Fruit fly (Drosophila melanogaster) whole organism, embryonic: ENCODE results near the gene Sk2.

Experiments
- Adf1 ChIP-seq: fragments of 200-800 bp; sonication (Bioruptor generic); IDR thresholded peaks from 2 replicates; pipeline ENCODE4 v1.3.6; 2022; ENCODE audit warnings: missing biosample characterization, missing genetic modification characterization
- CG10209 ChIP-seq: fragments of 200-800 bp; sonication (Bioruptor generic); optimal IDR thresholded peaks from 3 replicates; lab custom pipeline; 2017; ENCODE audit warnings: missing biosample characterization, mild to moderate bottlenecking, missing genetic modification characterization, missing genetic modification reagents
- CG10462 ChIP-seq: fragments of 200-800 bp; sonication (Bioruptor generic); optimal IDR thresholded peaks from 2 replicates; lab custom pipeline; 2016; ENCODE audit warnings: missing biosample characterization, missing genetic modification characterization
- CG10543 ChIP-seq: fragments of 200-800 bp; sonication (Bioruptor generic); optimal IDR thresholded peaks from 3 replicates; lab custom pipeline; 2017; ENCODE audit warnings: missing biosample characterization, mild to moderate bottlenecking, missing genetic modification characterization, moderate library complexity
- CG10959 ChIP-seq: fragments of 200-800 bp; sonication (Bioruptor generic); IDR thresholded peaks from 2 replicates; pipeline ENCODE4 v1.3.6; 2022; ENCODE audit warnings: missing biosample characterization, missing genetic modification characterization
- CG11504 ChIP-seq: fragments of 200-800 bp; sonication (Bioruptor generic); optimal IDR thresholded peaks from 3 replicates; lab custom pipeline; 2019; ENCODE audit warnings: missing biosample characterization, mild to moderate bottlenecking, missing genetic modification characterization, moderate library complexity
- CG11560 ChIP-seq: fragments of 200-800 bp; sonication (Bioruptor generic); IDR thresholded peaks from 3 replicates; pipeline ENCODE4 v1.3.6; 2022; ENCODE audit warnings: missing biosample characterization, missing genetic modification characterization
- CG11723 ChIP-seq: fragments of 200-800 bp; sonication (Bioruptor generic); optimal IDR thresholded peaks from 2 replicates; lab custom pipeline; 2017; ENCODE audit warnings: missing biosample characterization, mild to moderate bottlenecking, missing genetic modification characterization
- CG12299 ChIP-seq: fragments of 200-800 bp; sonication (Bioruptor generic); optimal IDR thresholded peaks from 2 replicates; lab custom pipeline; 2018; ENCODE audit warnings: missing biosample characterization, mild to moderate bottlenecking, missing genetic modification characterization
- CG13775 ChIP-seq: fragments of 200-800 bp; sonication (Bioruptor generic); optimal IDR thresholded peaks from 3 replicates; lab custom pipeline; 2017; ENCODE audit warnings: missing biosample characterization, mild to moderate bottlenecking, missing genetic modification characterization
- CG15514 ChIP-seq: fragments of 200-800 bp; sonication (Bioruptor generic); optimal IDR thresholded peaks from 3 replicates; lab custom pipeline; 2017; ENCODE audit warnings: missing biosample characterization, missing genetic modification characterization, mild to moderate bottlenecking, moderate library complexity, missing genetic modification reagents
- CG1602 ChIP-seq: fragments of 200-800 bp; sonication (Bioruptor generic); optimal IDR thresholded peaks from 3 replicates; lab custom pipeline; 2016; ENCODE audit warnings: missing biosample characterization, missing genetic modification characterization
- CG18619 ChIP-seq: fragments of 200-800 bp; sonication (Bioruptor generic); optimal IDR thresholded peaks from 3 replicates; lab custom pipeline; 2017; ENCODE audit warnings: missing biosample characterization, mild to moderate bottlenecking, missing genetic modification characterization
- CG2202 ChIP-seq: fragments of 200-800 bp; sonication (Bioruptor generic); optimal IDR thresholded peaks from 2 replicates; lab custom pipeline; 2018; ENCODE audit warnings: missing biosample characterization, mild to moderate bottlenecking, missing genetic modification characterization
- CG30020 ChIP-seq: fragments of 200-800 bp; optimal IDR thresholded peaks from 2 replicates; lab custom pipeline; 2019; ENCODE audit warnings: missing biosample characterization, mild to moderate bottlenecking, missing genetic modification characterization, moderate library complexity
- CG31365 ChIP-seq: fragments of 200-800 bp; sonication (Bioruptor generic); optimal IDR thresholded peaks from 2 replicates; lab custom pipeline; 2018; ENCODE audit warnings: missing biosample characterization, mild to moderate bottlenecking, missing genetic modification characterization
- CG32532 ChIP-seq: fragments of 200-800 bp; sonication (Bioruptor generic); IDR thresholded peaks from 2 replicates; pipeline ENCODE4 v1.3.6; 2022; ENCODE audit warnings: missing biosample characterization, missing genetic modification characterization
- CG34422 ChIP-seq: fragments of 200-800 bp; sonication (Bioruptor generic); IDR thresholded peaks from 3 replicates; pipeline ENCODE4 v1.3.6; 2022; ENCODE audit warnings: missing biosample characterization, missing genetic modification characterization
- CG3847 ChIP-seq: fragments of 200-800 bp; sonication (Bioruptor generic); IDR thresholded peaks from 2 replicates; pipeline ENCODE4 v1.3.6; 2022; ENCODE audit warnings: missing biosample characterization, missing genetic modification characterization
- CG4707 ChIP-seq: fragments of 200-800 bp; sonication (Bioruptor generic); optimal IDR thresholded peaks from 2 replicates; lab custom pipeline; 2018; ENCODE audit warnings: missing biosample characterization, mild to moderate bottlenecking, missing genetic modification characterization, moderate library complexity
- CG4820 ChIP-seq: fragments of 200-800 bp; sonication (Bioruptor generic); optimal IDR thresholded peaks from 3 replicates; lab custom pipeline; 2016; ENCODE audit warnings: missing biosample characterization, missing genetic modification characterization
- CG8089 ChIP-seq: fragments of 200-800 bp; sonication (Bioruptor generic); optimal IDR thresholded peaks from 3 replicates; lab custom pipeline; 2016; ENCODE audit warnings: missing biosample characterization, missing genetic modification characterization
- CG9609 ChIP-seq: fragments of 200-800 bp; sonication (Bioruptor generic); optimal IDR thresholded peaks from 3 replicates; lab custom pipeline; 2016; ENCODE audit warnings: missing biosample characterization, missing genetic modification characterization
- CHES-1-like ChIP-seq: fragments of 200-800 bp; sonication (Bioruptor generic); optimal IDR thresholded peaks from 2 replicates; lab custom pipeline; 2016; ENCODE audit warnings: missing biosample characterization, missing genetic modification characterization
- Camta ChIP-seq: fragments of 200-800 bp; sonication (Bioruptor generic); optimal IDR thresholded peaks from 2 replicates; lab custom pipeline; 2016; ENCODE audit warnings: missing biosample characterization, missing genetic modification characterization
- Dad ChIP-seq: fragments of 200-800 bp; sonication (Bioruptor generic); optimal IDR thresholded peaks from 3 replicates; lab custom pipeline; 2016; ENCODE audit warnings: missing biosample characterization, missing genetic modification characterization
- Dfd ChIP-seq, 2 experiments: fragments of >200 bp; optimal IDR thresholded peaks; 2 replicates each; lab custom pipeline; 2017; ENCODE audit warnings: missing biosample characterization in 2 of 2, missing genetic modification characterization in 2 of 2
- HmgD ChIP-seq: fragments of 200-800 bp; sonication (Bioruptor generic); optimal IDR thresholded peaks from 3 replicates; lab custom pipeline; 2016; ENCODE audit warnings: missing biosample characterization, missing genetic modification characterization
- Lim3 ChIP-seq: fragments of 200-800 bp; sonication (Bioruptor generic); IDR thresholded peaks from 2 replicates; pipeline ENCODE4 v1.3.6; 2022; ENCODE audit warnings: missing biosample characterization, missing genetic modification characterization
- NFAT ChIP-seq: fragments of 200-800 bp; sonication (Bioruptor generic); IDR thresholded peaks from 2 replicates; pipeline ENCODE4 v1.3.6; 2022; ENCODE audit warnings: missing biosample characterization, missing genetic modification characterization
- Rfx ChIP-seq: fragments of 200-800 bp; sonication (Bioruptor generic); IDR thresholded peaks from 2 replicates; pipeline ENCODE4 v1.3.6; 2022; ENCODE audit warnings: missing biosample characterization, missing genetic modification characterization
- Sox100B ChIP-seq: fragments of 200-800 bp; sonication (Bioruptor generic); optimal IDR thresholded peaks from 3 replicates; lab custom pipeline; 2018; ENCODE audit warnings: missing biosample characterization, mild to moderate bottlenecking, missing genetic modification characterization
- Sry-β ChIP-seq: fragments of 200-800 bp; sonication (Bioruptor generic); optimal IDR thresholded peaks from 2 replicates; lab custom pipeline; 2018; ENCODE audit warnings: missing biosample characterization, mild to moderate bottlenecking, missing genetic modification characterization, moderate library complexity
- Sry-δ ChIP-seq: fragments of 200-800 bp; sonication (Bioruptor generic); optimal IDR thresholded peaks from 2 replicates; lab custom pipeline; 2016; ENCODE audit warnings: missing biosample characterization, missing genetic modification characterization
- cwo ChIP-seq: fragments of 200-800 bp; sonication (Bioruptor generic); optimal IDR thresholded peaks from 3 replicates; lab custom pipeline; 2017; ENCODE audit warnings: missing biosample characterization, missing genetic modification characterization, mild to moderate bottlenecking, moderate library complexity, missing genetic modification reagents
- disco-r ChIP-seq: fragments of 200-800 bp; sonication (Bioruptor generic); optimal IDR thresholded peaks from 2 replicates; lab custom pipeline; 2016; ENCODE audit warnings: missing biosample characterization, missing genetic modification characterization
- dmrt99B ChIP-seq: fragments of 200-800 bp; sonication (Bioruptor generic); optimal IDR thresholded peaks from 2 replicates; lab custom pipeline; 2018; ENCODE audit warnings: missing biosample characterization, mild to moderate bottlenecking, missing genetic modification characterization, moderate library complexity
- exex ChIP-seq: fragments of 200-800 bp; sonication (Bioruptor generic); optimal IDR thresholded peaks from 4 replicates; lab custom pipeline; 2018; ENCODE audit warnings: missing biosample characterization, mild to moderate bottlenecking, missing genetic modification characterization, moderate library complexity
- gfzf ChIP-seq: fragments of 200-800 bp; sonication (Bioruptor generic); optimal IDR thresholded peaks from 2 replicates; lab custom pipeline; 2016; ENCODE audit warnings: missing biosample characterization, mild to moderate bottlenecking, missing genetic modification characterization, moderate library complexity
- gsb ChIP-seq: fragments of 200-800 bp; sonication (Bioruptor generic); IDR thresholded peaks from 2 replicates; pipeline ENCODE4 v1.3.6; 2022; ENCODE audit warnings: missing biosample characterization, missing genetic modification characterization
- gt ChIP-seq: fragments of 200-800 bp; sonication (Bioruptor generic); IDR thresholded peaks from 2 replicates; pipeline ENCODE4 v1.3.6; 2022; ENCODE audit warnings: missing biosample characterization, missing genetic modification characterization
- lilli ChIP-seq: fragments of 200-800 bp; sonication (Bioruptor generic); optimal IDR thresholded peaks from 3 replicates; lab custom pipeline; 2016; ENCODE audit warnings: missing biosample characterization, missing genetic modification characterization
- mam ChIP-seq: fragments of 200-800 bp; sonication (Bioruptor generic); optimal IDR thresholded peaks from 3 replicates; lab custom pipeline; 2016; ENCODE audit warnings: missing biosample characterization, missing genetic modification characterization
- peb ChIP-seq: fragments of 200-800 bp; sonication (Bioruptor generic); IDR thresholded peaks from 2 replicates; pipeline ENCODE4 v1.3.6; 2022; ENCODE audit warnings: missing biosample characterization, missing genetic modification characterization
- phol ChIP-seq: fragments of 200-800 bp; sonication (Bioruptor generic); optimal IDR thresholded peaks from 3 replicates; lab custom pipeline; 2018; ENCODE audit warnings: missing biosample characterization, mild to moderate bottlenecking, missing genetic modification characterization, moderate library complexity
- sqz ChIP-seq: fragments of 200-800 bp; sonication (Bioruptor generic); optimal IDR thresholded peaks from 3 replicates; lab custom pipeline; 2018; ENCODE audit warnings: missing biosample characterization, mild to moderate bottlenecking, missing genetic modification characterization
- tup ChIP-seq: fragments of 200-800 bp; sonication (Bioruptor generic); optimal IDR thresholded peaks from 2 replicates; lab custom pipeline; 2016; ENCODE audit warnings: missing biosample characterization, mild to moderate bottlenecking, missing genetic modification characterization, moderate library complexity
- unc-4 ChIP-seq: fragments of 200-800 bp; sonication (Bioruptor generic); IDR thresholded peaks from 2 replicates; pipeline ENCODE4 v1.3.6; 2022; ENCODE audit warnings: missing biosample characterization, missing genetic modification characterization; ENCODE audit not compliant: partially characterized antibody
- vnd ChIP-seq: fragments of 200-800 bp; sonication (Bioruptor generic); IDR thresholded peaks from 3 replicates; pipeline ENCODE4 v1.3.6; 2022; ENCODE audit warnings: missing biosample characterization, missing genetic modification characterization; ENCODE audit not compliant: partially characterized antibody

Gene Sk2

DNA sequence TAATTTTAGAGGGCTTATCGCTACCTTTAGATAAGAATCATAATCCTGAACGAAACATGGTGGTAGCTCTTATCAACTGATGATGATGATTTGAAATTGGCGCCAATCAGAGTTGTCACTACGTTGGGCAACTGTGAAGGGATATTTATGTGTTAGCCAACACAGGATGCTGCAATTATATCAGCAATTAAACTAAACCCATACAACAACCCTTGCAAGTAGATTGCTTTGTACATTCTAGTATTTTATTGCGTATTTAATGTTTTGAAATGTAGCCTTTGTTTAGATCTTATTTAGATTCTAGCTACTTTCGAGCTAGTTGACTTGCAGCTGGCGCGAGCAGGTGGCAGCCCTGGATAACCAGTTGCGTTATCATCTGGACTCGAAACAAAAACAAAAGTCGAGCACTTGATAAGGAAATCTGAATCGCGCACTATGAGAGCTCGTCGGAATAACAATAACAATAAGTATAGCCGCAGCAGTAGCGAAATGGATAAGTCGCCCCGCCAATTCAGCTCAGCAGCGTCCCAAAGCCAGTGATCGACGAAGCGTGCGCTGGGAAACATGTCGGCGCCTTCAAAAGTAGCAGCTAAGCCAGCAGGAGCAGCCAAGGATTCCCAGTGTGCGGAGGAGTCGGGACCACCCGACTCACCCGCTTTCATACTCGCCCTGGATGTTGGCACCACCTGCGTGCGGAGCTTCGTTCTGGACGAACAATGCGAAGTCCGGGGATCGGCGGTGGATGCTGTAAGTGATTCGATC lies 5.4 kb downstream of the Sk2 start, which contains the start of gene CG1271 (continued):
- TF ChIP-seq CG10543 (GFP tag; lab: Kevin White, UChicago) = peak; percentile 81
- TF ChIP-seq CG30020 (tag; lab: Kevin White, UChicago) = peak; percentile 28
- TF ChIP-seq CG9609 (GFP tag; lab: Kevin White, UChicago) = peak; percentile 40
- TF ChIP-seq Dad (GFP tag; lab: Kevin White, UChicago) = peak; percentile 83
- TF ChIP-seq dmrt99B (tag; lab: Kevin White, UChicago) = peak; percentile 58
- TF ChIP-seq Sox100B (GFP tag; lab: Kevin White, UChicago) = no peak
- TF ChIP-seq gt = no peak
- peak; percentile 71 for TF ChIP-seq CHES-1-like (GFP tag; lab: Kevin White, UChicago)
- peak; percentile 43 for TF ChIP-seq Camta (GFP tag; lab: Kevin White, UChicago)
- TF ChIP-seq peb (GFP tag; lab: Robert Waterston, UW) = peak; percentile 28; the same call in 1 of the 2 replicates
- TF ChIP-seq CG4707 = no peak
- peak; percentile 58 for TF ChIP-seq NFAT (GFP tag; lab: Robert Waterston, UW)
- peak; percentile 80 for TF ChIP-seq CG3847 (GFP tag; lab: Robert Waterston, UW)
- peak; percentile 54 for TF ChIP-seq CG12299 (tag; lab: Kevin White, UChicago)
- TF ChIP-seq Sry-δ (GFP tag; lab: Kevin White, UChicago) = peak; percentile 72
- TF ChIP-seq Rfx (GFP tag; lab: Robert Waterston, UW) = peak; percentile 76
- peak; percentile 86 for TF ChIP-seq CG15514 (GFP tag; lab: Kevin White, UChicago)
- TF ChIP-seq CG18619 (GFP tag; lab: Kevin White, UChicago) = peak; percentile 62
- TF ChIP-seq exex (tag; lab: Kevin White, UChicago) = peak; percentile 80
- TF ChIP-seq phol = peak; percentile 80
- no peak for TF ChIP-seq CG11560 (tag; lab: Robert Waterston, UW)
- TF ChIP-seq HmgD = peak; percentile 17
- peak; percentile 35 for TF ChIP-seq CG13775 (GFP tag; lab: Kevin White, UChicago)
- TF ChIP-seq lilli (GFP tag; lab: Kevin White, UChicago) = peak; percentile 74
- TF ChIP-seq Dfd (GFP tag; optimal IDR thresholded peaks at IDR 0.05; lab: Kevin White, UChicago) = no peak
- TF ChIP-seq CG10462 (GFP tag; lab: Kevin White, UChicago) = no peak
- peak; percentile 54 for TF ChIP-seq CG10209 (GFP tag; lab: Kevin White, UChicago)
- peak; percentile 59 for TF ChIP-seq gfzf
- TF ChIP-seq mam (GFP tag; lab: Kevin White, UChicago) = peak; percentile 73
- TF ChIP-seq CG11504 (tag; lab: Kevin White, UChicago) = no peak
- TF ChIP-seq sqz (GFP tag; lab: Kevin White, UChicago) = no peak
- peak; percentile 22 for TF ChIP-seq CG1602 (GFP tag; lab: Kevin White, UChicago)
- TF ChIP-seq Adf1 (GFP tag; lab: Robert Waterston, UW) = peak; percentile 27
- TF ChIP-seq CG10959 (GFP tag; lab: Robert Waterston, UW) = no peak
- TF ChIP-seq disco-r (GFP tag; lab: Kevin White, UChicago) = peak; percentile 37
- no peak for TF ChIP-seq tup (GFP tag; lab: Kevin White, UChicago)
- TF ChIP-seq CG32532 (GFP tag; lab: Robert Waterston, UW) = peak; percentile 72
- no peak for TF ChIP-seq Lim3
- peak; percentile 99 for TF ChIP-seq Sry-β (GFP tag; lab: Kevin White, UChicago)
- peak; percentile 40 for TF ChIP-seq CG8089 (GFP tag; lab: Kevin White, UChicago)
- TF ChIP-seq CG4820 (GFP tag; lab: Kevin White, UChicago) = peak; percentile 67
- TF ChIP-seq CG34422 (GFP tag; lab: Robert Waterston, UW) = 0 out of 3 replicates have a peak, but pooled peaks have one; percentile 55
- TF ChIP-seq unc-4 (GFP tag; lab: Robert Waterston, UW) = peak; percentile 51
- TF ChIP-seq cwo (GFP tag; lab: Kevin White, UChicago) = peak; percentile 84
- peak; percentile 11 for TF ChIP-seq CG31365
- TF ChIP-seq vnd (GFP tag; lab: Robert Waterston, UW) = 0 out of 3 replicates have a peak, but pooled peaks have one; percentile 30
- TF ChIP-seq CG11723 = no peak
- peak; percentile 26; the same call in 1 of the 2 replicates for TF ChIP-seq gsb (GFP tag; lab: Robert Waterston, UW)
- TF ChIP-seq CG2202 (tag; lab: Kevin White, UChicago) = no peak
